Fruit fly (Drosophila melanogaster) whole organism, embryonic: ENCODE measurements around the gene AstA.

Experiments used
- Atf-2 ChIP-seq: fragments of 200-800 bp; sonication (Bioruptor generic); optimal IDR thresholded peaks from 2 replicates; lab custom pipeline; 2016; ENCODE audit warnings: missing biosample characterization, missing genetic modification characterization
- CG10959 ChIP-seq: fragments of 200-800 bp; sonication (Bioruptor generic); IDR thresholded peaks from 2 replicates; pipeline ENCODE4 v1.3.6; 2022; ENCODE audit warnings: missing biosample characterization, missing genetic modification characterization
- CG15514 ChIP-seq: fragments of 200-800 bp; sonication (Bioruptor generic); optimal IDR thresholded peaks from 3 replicates; lab custom pipeline; 2017; ENCODE audit warnings: missing biosample characterization, missing genetic modification characterization, mild to moderate bottlenecking, moderate library complexity, missing genetic modification reagents
- CG17186 ChIP-seq: fragments of 200-800 bp; sonication (Bioruptor generic); optimal IDR thresholded peaks from 3 replicates; lab custom pipeline; 2017; ENCODE audit warnings: missing biosample characterization, missing genetic modification reagents, missing genetic modification characterization
- CG18476 ChIP-seq: fragments of 200-800 bp; sonication (Bioruptor generic); optimal IDR thresholded peaks from 2 replicates; lab custom pipeline; 2016; ENCODE audit warnings: missing biosample characterization, mild to moderate bottlenecking, missing genetic modification characterization
- CG2129 ChIP-seq: fragments of 200-800 bp; sonication (Bioruptor generic); IDR thresholded peaks from 2 replicates; pipeline ENCODE4 v1.3.6; 2022; ENCODE audit warnings: missing biosample characterization, missing genetic modification characterization; ENCODE audit not compliant: partially characterized antibody
- CG2202 ChIP-seq: fragments of 200-800 bp; sonication (Bioruptor generic); optimal IDR thresholded peaks from 2 replicates; lab custom pipeline; 2018; ENCODE audit warnings: missing biosample characterization, mild to moderate bottlenecking, missing genetic modification characterization
- CG32767 ChIP-seq: fragments of 200-800 bp; sonication (Bioruptor generic); IDR thresholded peaks from 2 replicates; pipeline ENCODE4 v1.3.6; 2022; ENCODE audit warnings: missing biosample characterization, missing genetic modification characterization
- CG33213 ChIP-seq: fragments of 200-800 bp; sonication (Bioruptor generic); optimal IDR thresholded peaks from 3 replicates; lab custom pipeline; 2016; ENCODE audit warnings: missing biosample characterization, missing genetic modification characterization
- CG34422 ChIP-seq: fragments of 200-800 bp; sonication (Bioruptor generic); IDR thresholded peaks from 3 replicates; pipeline ENCODE4 v1.3.6; 2022; ENCODE audit warnings: missing biosample characterization, missing genetic modification characterization
- CG3847 ChIP-seq: fragments of 200-800 bp; sonication (Bioruptor generic); IDR thresholded peaks from 2 replicates; pipeline ENCODE4 v1.3.6; 2022; ENCODE audit warnings: missing biosample characterization, missing genetic modification characterization
- CG3995 ChIP-seq: fragments of 200-800 bp; sonication (Bioruptor generic); optimal IDR thresholded peaks from 3 replicates; lab custom pipeline; 2016; ENCODE audit warnings: missing biosample characterization, missing genetic modification characterization
- CG6654 ChIP-seq: fragments of 200-800 bp; sonication (Bioruptor generic); optimal IDR thresholded peaks from 2 replicates; lab custom pipeline; 2017; ENCODE audit warnings: missing biosample characterization, mild to moderate bottlenecking, missing genetic modification characterization
- CG6854 ChIP-seq: fragments of 200-800 bp; sonication (Bioruptor generic); optimal IDR thresholded peaks from 3 replicates; lab custom pipeline; 2017; ENCODE audit warnings: missing biosample characterization, mild to moderate bottlenecking, missing genetic modification characterization
- CG9727 ChIP-seq: fragments of 200-800 bp; sonication (Bioruptor generic); optimal IDR thresholded peaks from 3 replicates; lab custom pipeline; 2017; ENCODE audit warnings: missing biosample characterization, mild to moderate bottlenecking, missing genetic modification characterization
- CG9817 ChIP-seq: fragments of 200-800 bp; sonication (Bioruptor generic); optimal IDR thresholded peaks from 2 replicates; lab custom pipeline; 2018; ENCODE audit warnings: missing biosample characterization, mild to moderate bottlenecking, missing genetic modification characterization, moderate library complexity
- Dll ChIP-seq: fragments of 200-800 bp; sonication (Bioruptor generic); IDR thresholded peaks from 4 replicates; pipeline ENCODE4 v1.3.6; 2022; ENCODE audit warnings: missing biosample characterization, missing genetic modification characterization; ENCODE audit not compliant: partially characterized antibody
- E2f1 ChIP-seq: fragments of 200-800 bp; sonication (Bioruptor generic); IDR thresholded peaks from 2 replicates; pipeline ENCODE4 v1.3.6; 2022; ENCODE audit warnings: missing biosample characterization, missing genetic modification characterization
- Eip74EF ChIP-seq, 2 experiments: fragments of 200-800 bp in 1 of 2; fragments of >200 bp in 1 of 2; sonication (Bioruptor generic) in 1 of 2; optimal IDR thresholded peaks; 2 replicates each; lab custom pipeline; 2017 to 2019; ENCODE audit warnings: missing biosample characterization in 2 of 2, missing genetic modification characterization in 2 of 2, mild to moderate bottlenecking in 1 of 2, moderate library complexity in 1 of 2
- HLH4C ChIP-seq: fragments of 200-800 bp; sonication (Bioruptor generic); IDR thresholded peaks from 3 replicates; pipeline ENCODE4 v1.3.6; 2022; ENCODE audit warnings: missing biosample characterization, missing genetic modification characterization; ENCODE audit not compliant: partially characterized antibody
- Hey ChIP-seq: fragments of 200-800 bp; sonication (Bioruptor generic); optimal IDR thresholded peaks from 3 replicates; lab custom pipeline; 2018; ENCODE audit warnings: missing biosample characterization, mild to moderate bottlenecking, missing genetic modification characterization
- HmgZ ChIP-seq: fragments of 200-800 bp; sonication (Bioruptor generic); optimal IDR thresholded peaks from 2 replicates; lab custom pipeline; 2018; ENCODE audit warnings: missing biosample characterization, mild to moderate bottlenecking, missing genetic modification characterization
- NFAT ChIP-seq: fragments of 200-800 bp; sonication (Bioruptor generic); IDR thresholded peaks from 2 replicates; pipeline ENCODE4 v1.3.6; 2022; ENCODE audit warnings: missing biosample characterization, missing genetic modification characterization
- NK7.1 ChIP-seq: fragments of 200-800 bp; sonication (Bioruptor generic); optimal IDR thresholded peaks from 3 replicates; lab custom pipeline; 2016; ENCODE audit warnings: missing biosample characterization, missing genetic modification characterization
- Nf-YB ChIP-seq: fragments of 200-800 bp; sonication (Bioruptor generic); optimal IDR thresholded peaks from 3 replicates; lab custom pipeline; 2019; ENCODE audit warnings: missing biosample characterization, mild to moderate bottlenecking, missing genetic modification characterization, moderate library complexity
- Nf-YC ChIP-seq: fragments of 200-800 bp; optimal IDR thresholded peaks from 3 replicates; lab custom pipeline; 2019; ENCODE audit warnings: missing biosample characterization, mild to moderate bottlenecking, missing genetic modification characterization, moderate library complexity
- Opbp ChIP-seq: fragments of 200-800 bp; sonication (Bioruptor generic); IDR thresholded peaks from 3 replicates; pipeline ENCODE4 v1.3.6; 2022; ENCODE audit warnings: missing biosample characterization, missing genetic modification characterization; ENCODE audit not compliant: partially characterized antibody
- Sox100B ChIP-seq: fragments of 200-800 bp; sonication (Bioruptor generic); optimal IDR thresholded peaks from 3 replicates; lab custom pipeline; 2018; ENCODE audit warnings: missing biosample characterization, mild to moderate bottlenecking, missing genetic modification characterization
- TFAM ChIP-seq: fragments of 200-800 bp; sonication (Bioruptor generic); optimal IDR thresholded peaks from 2 replicates; lab custom pipeline; 2017; ENCODE audit warnings: missing biosample characterization, missing genetic modification characterization, inconsistent platforms
- Vsx1 ChIP-seq: fragments of 200-800 bp; sonication (Bioruptor generic); optimal IDR thresholded peaks from 2 replicates; lab custom pipeline; 2017; ENCODE audit warnings: missing biosample characterization, mild to moderate bottlenecking, missing genetic modification characterization, missing genetic modification reagents
- amos ChIP-seq: fragments of 200-800 bp; sonication (Bioruptor generic); IDR thresholded peaks from 2 replicates; pipeline ENCODE4 v1.3.6; 2022; ENCODE audit warnings: missing biosample characterization, missing genetic modification characterization; ENCODE audit not compliant: partially characterized antibody
- az2 ChIP-seq: fragments of 200-800 bp; sonication (Bioruptor generic); optimal IDR thresholded peaks from 3 replicates; lab custom pipeline; 2016; ENCODE audit warnings: missing biosample characterization, missing genetic modification characterization
- bsh ChIP-seq, 2 experiments: fragments of 200-800 bp; sonication (Bioruptor generic); optimal IDR thresholded peaks; 2 replicates each; lab custom pipeline; 2017 to 2018; ENCODE audit warnings: mild to moderate bottlenecking in 2 of 2, missing biosample characterization in 2 of 2, missing genetic modification characterization in 2 of 2, moderate library complexity in 1 of 2
- crp ChIP-seq, 2 experiments: fragments of 200-800 bp; sonication (Bioruptor generic); optimal IDR thresholded peaks; 2 replicates in 1 of 2; 3 replicates in 1 of 2; lab custom pipeline; 2017; ENCODE audit warnings: missing biosample characterization in 2 of 2, missing genetic modification characterization in 2 of 2, mild to moderate bottlenecking in 1 of 2, moderate library complexity in 1 of 2
- da ChIP-seq: fragments of 200-800 bp; sonication (Bioruptor generic); optimal IDR thresholded peaks from 2 replicates; lab custom pipeline; 2016; ENCODE audit warnings: missing biosample characterization, missing genetic modification characterization
- dmrt99B ChIP-seq: fragments of 200-800 bp; sonication (Bioruptor generic); optimal IDR thresholded peaks from 2 replicates; lab custom pipeline; 2018; ENCODE audit warnings: missing biosample characterization, mild to moderate bottlenecking, missing genetic modification characterization, moderate library complexity
- dysf ChIP-seq: fragments of 200-800 bp; sonication (Bioruptor generic); IDR thresholded peaks from 3 replicates; pipeline ENCODE4 v1.3.6; 2022; ENCODE audit warnings: missing biosample characterization, missing genetic modification characterization
- ewg ChIP-seq: fragments of 200-800 bp; sonication (Bioruptor generic); optimal IDR thresholded peaks from 3 replicates; lab custom pipeline; 2017; ENCODE audit warnings: mild to moderate bottlenecking, missing biosample characterization, missing genetic modification reagents, missing genetic modification characterization
- gcm2 ChIP-seq: fragments of 200-800 bp; sonication (Bioruptor generic); optimal IDR thresholded peaks from 2 replicates; lab custom pipeline; 2016; ENCODE audit warnings: missing biosample characterization, missing genetic modification characterization
- gem ChIP-seq: fragments of 200-800 bp; sonication (Bioruptor generic); optimal IDR thresholded peaks from 2 replicates; lab custom pipeline; 2019; ENCODE audit warnings: missing biosample characterization, mild to moderate bottlenecking, missing genetic modification characterization, moderate library complexity
- gsb ChIP-seq: fragments of 200-800 bp; sonication (Bioruptor generic); IDR thresholded peaks from 2 replicates; pipeline ENCODE4 v1.3.6; 2022; ENCODE audit warnings: missing biosample characterization, missing genetic modification characterization
- ken ChIP-seq: fragments of 200-800 bp; sonication (Bioruptor generic); IDR thresholded peaks from 3 replicates; pipeline ENCODE4 v1.3.6; 2022; ENCODE audit warnings: missing biosample characterization, missing genetic modification characterization
- lov ChIP-seq, 2 experiments: fragments of 200-800 bp in 1 of 2; fragments of >200 bp in 1 of 2; sonication (Bioruptor generic) in 1 of 2; IDR thresholded peaks in 1 of 2; optimal IDR thresholded peaks in 1 of 2; 2 replicates in 1 of 2; 3 replicates in 1 of 2; pipeline versions ENCODE4 v1.3.6 to Lab custom; 2017 to 2022; ENCODE audit warnings: missing biosample characterization in 1 of 2, missing genetic modification characterization in 1 of 2
- luna ChIP-seq: fragments of 200-800 bp; sonication (Bioruptor generic); optimal IDR thresholded peaks from 2 replicates; lab custom pipeline; 2016; ENCODE audit warnings: missing biosample characterization, missing genetic modification characterization
- ro ChIP-seq: fragments of 200-800 bp; sonication (Bioruptor generic); IDR thresholded peaks from 2 replicates; pipeline ENCODE4 v1.3.6; 2022; ENCODE audit warnings: missing biosample characterization, missing genetic modification characterization
- shn ChIP-seq: fragments of 200-800 bp; sonication (Bioruptor generic); optimal IDR thresholded peaks from 3 replicates; lab custom pipeline; 2016; ENCODE audit warnings: missing biosample characterization, missing genetic modification characterization
- sima ChIP-seq: fragments of 200-800 bp; sonication (Bioruptor generic); optimal IDR thresholded peaks from 2 replicates; lab custom pipeline; 2016; ENCODE audit warnings: missing biosample characterization, missing genetic modification characterization
- sug ChIP-seq: fragments of 200-800 bp; optimal IDR thresholded peaks from 2 replicates; lab custom pipeline; 2019; ENCODE audit warnings: missing biosample characterization, mild to moderate bottlenecking, missing genetic modification characterization, moderate library complexity
- tin ChIP-seq: fragments of 200-800 bp; sonication (Bioruptor generic); optimal IDR thresholded peaks from 3 replicates; lab custom pipeline; 2016; ENCODE audit warnings: missing biosample characterization, missing genetic modification characterization
- tup ChIP-seq: fragments of 200-800 bp; sonication (Bioruptor generic); optimal IDR thresholded peaks from 2 replicates; lab custom pipeline; 2016; ENCODE audit warnings: missing biosample characterization, mild to moderate bottlenecking, missing genetic modification characterization, moderate library complexity

Gene AstA

dm6 chr3R:24753561-24754027 lies 11.3 kb downstream of the AstA start, which contains the start of gene asp (continued):
- TF ChIP-seq Nf-YB (GFP tag; lab: Kevin White, UChicago): no peak
- no peak for TF ChIP-seq dysf (GFP tag; lab: Robert Waterston, UW)
- no peak for TF ChIP-seq CG33213 (GFP tag; lab: Kevin White, UChicago)
- TF ChIP-seq CG2129 (GFP tag; lab: Robert Waterston, UW): peak; percentile 63
- no peak for TF ChIP-seq tup (GFP tag; lab: Kevin White, UChicago)
- TF ChIP-seq E2f1 (GFP tag; lab: Robert Waterston, UW): no peak
- no peak for TF ChIP-seq CG3995 (GFP tag; lab: Kevin White, UChicago)
- TF ChIP-seq CG3847 (GFP tag; lab: Robert Waterston, UW): peak; percentile 39; the same call in 1 of the 2 replicates
- TF ChIP-seq CG17186: peak; percentile 67
- no peak for TF ChIP-seq NFAT (GFP tag; lab: Robert Waterston, UW)
- no peak for TF ChIP-seq da (GFP tag; lab: Kevin White, UChicago)
- no peak for TF ChIP-seq HmgZ
- TF ChIP-seq shn: no peak
- no peak for TF ChIP-seq CG32767 (GFP tag; lab: Robert Waterston, UW)
- TF ChIP-seq CG34422 (GFP tag; lab: Robert Waterston, UW): no peak
- TF ChIP-seq CG9817 (tag; lab: Kevin White, UChicago): no peak
- TF ChIP-seq crp (GFP tag; optimal IDR thresholded peaks at IDR 0.05; lab: Kevin White, UChicago): no peak
- peak; percentile 77 for TF ChIP-seq amos (GFP tag; lab: Robert Waterston, UW)
- TF ChIP-seq CG9727 (GFP tag; lab: Kevin White, UChicago): peak; percentile 19
- TF ChIP-seq dmrt99B: no peak
- TF ChIP-seq Nf-YC: no peak
- no peak for TF ChIP-seq sima
- TF ChIP-seq bsh (GFP tag; optimal IDR thresholded peaks at IDR 0.05; lab: Kevin White, UChicago): no peak
- TF ChIP-seq ewg (GFP tag; lab: Kevin White, UChicago): no peak
- no peak for TF ChIP-seq gem (tag; lab: Kevin White, UChicago)
- peak; percentile 95 for TF ChIP-seq HLH4C (GFP tag; lab: Robert Waterston, UW)
- no peak for TF ChIP-seq ro (GFP tag; lab: Robert Waterston, UW)
- TF ChIP-seq tin (GFP tag; lab: Kevin White, UChicago): peak; percentile 47
- no peak for TF ChIP-seq luna (GFP tag; lab: Kevin White, UChicago)
- TF ChIP-seq Eip74EF (GFP tag; optimal IDR thresholded peaks at IDR 0.05; lab: Kevin White, UChicago): no peak
- no peak for TF ChIP-seq TFAM (GFP tag; lab: Kevin White, UChicago)
- peak; percentile 56 for TF ChIP-seq CG15514
- TF ChIP-seq CG2202 (tag; lab: Kevin White, UChicago): no peak
- no peak for TF ChIP-seq CG10959
- no peak for TF ChIP-seq ken (GFP tag; lab: Robert Waterston, UW)
- no peak for TF ChIP-seq sug (tag; lab: Kevin White, UChicago)
- TF ChIP-seq Sox100B (GFP tag; lab: Kevin White, UChicago): no peak
- no peak for TF ChIP-seq CG6854 (GFP tag; lab: Kevin White, UChicago)
- TF ChIP-seq CG18476 (GFP tag; lab: Kevin White, UChicago): no peak
- no peak for TF ChIP-seq Hey (tag; lab: Kevin White, UChicago)
- no peak for TF ChIP-seq gsb (GFP tag; lab: Robert Waterston, UW)
- peak; percentile 30 for TF ChIP-seq az2 (GFP tag; lab: Kevin White, UChicago)
- peak; percentile 93 for TF ChIP-seq Dll (GFP tag; lab: Robert Waterston, UW)
- TF ChIP-seq gcm2: no peak
- TF ChIP-seq NK7.1 (GFP tag; lab: Kevin White, UChicago): no peak
- TF ChIP-seq CG6654 (GFP tag; lab: Kevin White, UChicago): no peak
- no peak for TF ChIP-seq lov (optimal IDR thresholded peaks at IDR 0.05; lab: Kevin White, UChicago)
- TF ChIP-seq lov (GFP tag; IDR thresholded peaks at IDR 0.05; lab: Robert Waterston, UW): no peak
- TF ChIP-seq Vsx1 (GFP tag; lab: Kevin White, UChicago): no peak
- TF ChIP-seq Opbp (GFP tag; lab: Robert Waterston, UW): peak; percentile 76; the same call in 2 of the 3 replicates
- no peak for TF ChIP-seq Atf-2 (GFP tag; lab: Kevin White, UChicago)
